Fruit fly (Drosophila melanogaster) whole organism, embryonic: ENCODE measurements around the gene CG17625.
A peak's percentile ranks its signal among the peaks of the same experiment; 100 is the strongest.

Source experiments
- CG10267 ChIP-seq: fragments of 200-800 bp; sonication (Bioruptor generic); optimal IDR thresholded peaks from 2 replicates; lab custom pipeline; 2018; ENCODE audit warnings: missing biosample characterization, mild to moderate bottlenecking, missing genetic modification characterization, moderate library complexity
- CG14965 ChIP-seq: fragments of 200-800 bp; sonication (Bioruptor generic); optimal IDR thresholded peaks from 2 replicates; lab custom pipeline; 2016; ENCODE audit warnings: missing biosample characterization, missing genetic modification characterization, borderline replicate concordance
- CG15514 ChIP-seq: fragments of 200-800 bp; sonication (Bioruptor generic); optimal IDR thresholded peaks from 3 replicates; lab custom pipeline; 2017; ENCODE audit warnings: missing biosample characterization, missing genetic modification characterization, mild to moderate bottlenecking, moderate library complexity, missing genetic modification reagents
- CG16779 ChIP-seq: fragments of 200-800 bp; sonication (Bioruptor generic); IDR thresholded peaks from 2 replicates; pipeline ENCODE4 v1.3.6; 2022; ENCODE audit warnings: missing biosample characterization, missing genetic modification characterization
- CG2875 ChIP-seq: fragments of 200-800 bp; sonication (Bioruptor generic); optimal IDR thresholded peaks from 2 replicates; lab custom pipeline; 2017; ENCODE audit warnings: missing biosample characterization, mild to moderate bottlenecking, missing genetic modification characterization, missing genetic modification reagents
- CG4328 ChIP-seq: fragments of 200-800 bp; sonication (Bioruptor generic); optimal IDR thresholded peaks from 3 replicates; lab custom pipeline; 2017; ENCODE audit warnings: missing biosample characterization, missing genetic modification reagents, missing genetic modification characterization
- CG6689 ChIP-seq: fragments of 200-800 bp; sonication (Bioruptor generic); IDR thresholded peaks from 2 replicates; pipeline ENCODE4 v1.3.6; 2022; ENCODE audit warnings: missing biosample characterization, missing genetic modification characterization
- CG7357 ChIP-seq: fragments of 200-800 bp; sonication (Bioruptor generic); IDR thresholded peaks from 3 replicates; pipeline ENCODE4 v1.3.6; 2022; ENCODE audit warnings: missing biosample characterization, missing genetic modification characterization
- CG8290 ChIP-seq, 3 experiments: fragments of 200-800 bp; sonication (Bioruptor generic); optimal IDR thresholded peaks; 2 replicates each; lab custom pipeline; 2016 to 2019; ENCODE audit warnings: missing biosample characterization in 3 of 3, missing genetic modification characterization in 3 of 3, mild to moderate bottlenecking in 2 of 3, moderate library complexity in 1 of 3
- CG9932 ChIP-seq: fragments of 200-800 bp; sonication (Bioruptor generic); IDR thresholded peaks from 2 replicates; pipeline ENCODE4 v1.3.6; 2022; ENCODE audit warnings: missing biosample characterization, missing genetic modification characterization
- Doc2 ChIP-seq: fragments of 200-800 bp; sonication (Bioruptor generic); IDR thresholded peaks from 2 replicates; pipeline ENCODE4 v1.3.6; 2022; ENCODE audit warnings: missing biosample characterization, missing genetic modification characterization
- ERR ChIP-seq: fragments of 200-800 bp; sonication (Bioruptor generic); optimal IDR thresholded peaks from 2 replicates; lab custom pipeline; 2016; ENCODE audit warnings: missing biosample characterization, missing genetic modification characterization
- H15 ChIP-seq: fragments of 200-800 bp; sonication (Bioruptor generic); IDR thresholded peaks from 3 replicates; pipeline ENCODE4 v1.3.6; 2022; ENCODE audit warnings: missing biosample characterization, missing genetic modification characterization
- HLH54F ChIP-seq: fragments of 200-800 bp; sonication (Bioruptor generic); optimal IDR thresholded peaks from 3 replicates; lab custom pipeline; 2016; ENCODE audit warnings: missing biosample characterization, missing genetic modification characterization
- NK7.1 ChIP-seq: fragments of 200-800 bp; sonication (Bioruptor generic); optimal IDR thresholded peaks from 3 replicates; lab custom pipeline; 2016; ENCODE audit warnings: missing biosample characterization, missing genetic modification characterization
- Oaz ChIP-seq: fragments of 200-800 bp; sonication (Bioruptor generic); IDR thresholded peaks from 2 replicates; pipeline ENCODE4 v1.3.6; 2022; ENCODE audit warnings: missing biosample characterization, missing genetic modification characterization
- Pdp1 ChIP-seq, 2 experiments: fragments of 200-800 bp; sonication (Bioruptor generic); optimal IDR thresholded peaks; 3 replicates each; lab custom pipeline; 2016; ENCODE audit warnings: missing biosample characterization in 2 of 2, missing genetic modification characterization in 2 of 2, mild to moderate bottlenecking in 1 of 2, moderate library complexity in 1 of 2
- Xrp1 ChIP-seq: fragments of 200-800 bp; sonication (Bioruptor generic); IDR thresholded peaks from 2 replicates; pipeline ENCODE4 v1.3.6; 2022; ENCODE audit warnings: missing biosample characterization, missing genetic modification characterization
- abd-A ChIP-seq: fragments of 200-800 bp; sonication (Bioruptor generic); optimal IDR thresholded peaks from 3 replicates; lab custom pipeline; 2019; ENCODE audit warnings: missing biosample characterization, mild to moderate bottlenecking, missing genetic modification characterization, moderate library complexity
- corto ChIP-seq: fragments of 200-800 bp; sonication (Bioruptor generic); optimal IDR thresholded peaks from 2 replicates; lab custom pipeline; 2016; ENCODE audit warnings: missing biosample characterization, mild to moderate bottlenecking, missing genetic modification characterization, moderate library complexity
- dmrt99B ChIP-seq: fragments of 200-800 bp; sonication (Bioruptor generic); optimal IDR thresholded peaks from 2 replicates; lab custom pipeline; 2018; ENCODE audit warnings: missing biosample characterization, mild to moderate bottlenecking, missing genetic modification characterization, moderate library complexity
- fru ChIP-seq: fragments of >200 bp; optimal IDR thresholded peaks from 2 replicates; lab custom pipeline; 2017
- gcm ChIP-seq: fragments of 200-800 bp; sonication (Bioruptor generic); optimal IDR thresholded peaks from 2 replicates; lab custom pipeline; 2019; ENCODE audit warnings: missing biosample characterization, mild to moderate bottlenecking, missing genetic modification characterization, moderate library complexity
- gcm2 ChIP-seq: fragments of 200-800 bp; sonication (Bioruptor generic); optimal IDR thresholded peaks from 2 replicates; lab custom pipeline; 2016; ENCODE audit warnings: missing biosample characterization, missing genetic modification characterization
- gsb-n ChIP-seq: fragments of 200-800 bp; sonication (Bioruptor generic); optimal IDR thresholded peaks from 3 replicates; lab custom pipeline; 2018; ENCODE audit warnings: missing biosample characterization, mild to moderate bottlenecking, missing genetic modification characterization
- h ChIP-seq: fragments of >200 bp; optimal IDR thresholded peaks from 2 replicates; lab custom pipeline; 2017
- otp ChIP-seq: fragments of 200-800 bp; sonication (Bioruptor generic); IDR thresholded peaks from 3 replicates; pipeline ENCODE4, ENCODE4 v1.3.6; 2022; ENCODE audit warnings: missing biosample characterization, missing genetic modification characterization
- p53 ChIP-seq: fragments of 200-800 bp; sonication (Bioruptor generic); optimal IDR thresholded peaks from 2 replicates; lab custom pipeline; 2016; ENCODE audit warnings: missing biosample characterization, missing genetic modification characterization
- row ChIP-seq: fragments of 200-800 bp; sonication (Bioruptor generic); IDR thresholded peaks from 3 replicates; pipeline ENCODE4 v1.3.6; 2022; ENCODE audit warnings: missing biosample characterization, missing genetic modification characterization
- sd ChIP-seq: fragments of 200-800 bp; sonication (Bioruptor generic); optimal IDR thresholded peaks from 3 replicates; lab custom pipeline; 2018; ENCODE audit warnings: missing biosample characterization, mild to moderate bottlenecking, missing genetic modification characterization, moderate library complexity
- sisA ChIP-seq: fragments of 200-800 bp; sonication (Bioruptor generic); IDR thresholded peaks from 2 replicates; pipeline ENCODE4 v1.3.6; 2022; ENCODE audit warnings: missing biosample characterization, missing genetic modification characterization
- sob ChIP-seq: fragments of 200-800 bp; sonication (Bioruptor generic); IDR thresholded peaks from 2 replicates; pipeline ENCODE4 v1.3.6; 2022; ENCODE audit warnings: missing biosample characterization, missing genetic modification characterization
- ssp ChIP-seq: fragments of 200-800 bp; sonication (Bioruptor generic); IDR thresholded peaks from 2 replicates; pipeline ENCODE4 v1.3.6; 2022; ENCODE audit warnings: missing biosample characterization, missing genetic modification characterization
- tin ChIP-seq: fragments of 200-800 bp; sonication (Bioruptor generic); optimal IDR thresholded peaks from 3 replicates; lab custom pipeline; 2016; ENCODE audit warnings: missing biosample characterization, missing genetic modification characterization
- trh ChIP-seq: fragments of 200-800 bp; sonication (Bioruptor generic); optimal IDR thresholded peaks from 2 replicates; lab custom pipeline; 2016; ENCODE audit warnings: missing biosample characterization, missing genetic modification characterization
- vfl ChIP-seq: fragments of 200-800 bp; sonication (Bioruptor generic); optimal IDR thresholded peaks from 2 replicates; lab custom pipeline; 2016; ENCODE audit warnings: missing biosample characterization, missing genetic modification characterization
- vvl ChIP-seq: fragments of 200-800 bp; sonication (Bioruptor generic); IDR thresholded peaks from 2 replicates; pipeline ENCODE4 v1.3.6; 2022; ENCODE audit warnings: missing biosample characterization, missing genetic modification characterization
- zen2 ChIP-seq: fragments of 200-800 bp; sonication (Bioruptor generic); IDR thresholded peaks from 3 replicates; pipeline ENCODE4 v1.3.6; 2022; ENCODE audit warnings: missing biosample characterization, missing genetic modification characterization; ENCODE audit not compliant: partially characterized antibody
- zfh1 ChIP-seq: fragments of 200-800 bp; sonication (Bioruptor generic); IDR thresholded peaks from 3 replicates; pipeline ENCODE4 v1.3.6; 2022; ENCODE audit warnings: missing biosample characterization, missing genetic modification characterization

CG17625 gene

dm6 chr3R:22673528-22673959 is 13.1 kb upstream of the CG17625 start (continued):
- TF ChIP-seq row (GFP tag; lab: Robert Waterston, UW) (peak; percentile 83), Xrp1 (GFP tag; lab: Robert Waterston, UW) (peak; percentile 81), CG7357 (GFP tag; lab: Robert Waterston, UW) (no peak; the same call in 2 of the 3 replicates), sisA (GFP tag; lab: Robert Waterston, UW) (no peak), HLH54F (GFP tag; lab: Kevin White, UChicago) (peak; percentile 51), CG6689 (GFP tag; lab: Robert Waterston, UW) (peak; percentile 54), ssp (0 out of 2 replicates have a peak, but pooled peaks have one; percentile 16), CG8290 (GFP tag; optimal IDR thresholded peaks at IDR 0.05; lab: Kevin White, UChicago) (peak; percentile 83), CG8290 (tag; optimal IDR thresholded peaks at IDR 0.05; lab: Kevin White, UChicago) (peak in 1 of 2 experiments; percentile 81), p53 (peak; percentile 42), CG2875 (GFP tag; lab: Kevin White, UChicago) (peak; percentile 35), trh (GFP tag; lab: Kevin White, UChicago) (no peak), h (lab: Kevin White, UChicago) (no peak), CG15514 (no peak), Oaz (GFP tag; lab: Robert Waterston, UW) (no peak), ERR (peak; percentile 20), tin (GFP tag; lab: Kevin White, UChicago) (peak; percentile 68), gsb-n (peak; percentile 79), otp (GFP tag; lab: Robert Waterston, UW) (0 out of 3 replicates have a peak, but pooled peaks have one; percentile 32), gcm2 (GFP tag; lab: Kevin White, UChicago) (peak; percentile 19), Doc2 (GFP tag; lab: Robert Waterston, UW) (no peak), CG4328 (no peak), NK7.1 (GFP tag; lab: Kevin White, UChicago) (peak; percentile 51), dmrt99B (tag; lab: Kevin White, UChicago) (peak; percentile 66), CG16779 (no peak), zfh1 (GFP tag; lab: Robert Waterston, UW) (peak; percentile 76; the same call in 2 of the 3 replicates), vfl (GFP tag; lab: Kevin White, UChicago) (no peak), CG9932 (GFP tag; lab: Robert Waterston, UW) (no peak), CG10267 (tag; lab: Kevin White, UChicago) (peak; percentile 86), corto (peak; percentile 28)

- TF ChIP-seq sob (GFP tag; lab: Robert Waterston, UW) (no peak), vvl (GFP tag; lab: Robert Waterston, UW) (peak; percentile 85; the same call in 1 of the 2 replicates), CG14965 (GFP tag; lab: Kevin White, UChicago) (no peak), gcm (no peak), dmrt99B (tag; lab: Kevin White, UChicago) (no peak), Pdp1 (GFP tag; optimal IDR thresholded peaks at IDR 0.05; lab: Kevin White, UChicago) (peak in 1 of 2 experiments; percentile 55), fru (no peak), sd (tag; lab: Kevin White, UChicago) (peak; percentile 11), abd-A (tag; lab: Kevin White, UChicago) (peak; percentile 39), H15 (GFP tag; lab: Robert Waterston, UW) (no peak), zen2 (GFP tag; lab: Robert Waterston, UW) (no peak)
Measured at dm6 chr3R:22675447-22675846, 11.2 kb upstream of the CG17625 start.
